Fruit fly (Drosophila melanogaster): ENCODE results near the gene CG5885.

Gene CG5885

DNA sequence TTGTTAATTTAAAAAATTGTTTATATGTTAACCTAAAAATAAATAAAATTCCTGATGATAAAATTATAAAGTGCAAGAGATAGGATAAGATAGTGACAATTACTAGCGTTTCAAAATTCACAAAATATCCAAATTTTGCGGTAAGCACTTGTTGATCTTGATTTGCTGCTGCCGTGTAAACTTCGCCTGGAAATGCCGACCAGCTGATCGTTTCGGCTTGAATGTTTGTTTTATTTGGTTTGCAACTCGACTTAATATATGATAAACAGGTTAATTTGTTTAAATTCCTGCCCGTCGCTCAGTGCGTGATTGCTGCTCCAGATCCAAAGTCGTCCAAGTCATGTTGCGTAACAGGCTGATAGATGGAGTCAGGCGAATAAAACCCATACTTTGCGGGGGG, 3.3 kb upstream of the CG5885 start, which contains the start of gene CG4592 (continued):
- peak; percentile 82 for TF ChIP-seq Sox102F (GFP tag; optimal IDR thresholded peaks at IDR 0.05)
- TF ChIP-seq CG34406 (GFP tag; optimal IDR thresholded peaks at IDR 0.05) = peak; percentile 72
- peak; percentile 84 for TF ChIP-seq CG6163 (GFP tag; IDR thresholded peaks at IDR 0.05)
- TF ChIP-seq Met (GFP tag; optimal IDR thresholded peaks at IDR 0.05) = peak; percentile 82
- TF ChIP-seq esn (GFP tag; optimal IDR thresholded peaks at IDR 0.05) = peak; percentile 86
- peak; percentile 5 for TF ChIP-seq CG8319 (GFP tag; optimal IDR thresholded peaks at IDR 0.05)
- peak; percentile 85 for TF ChIP-seq eg (GFP tag; IDR thresholded peaks at IDR 0.05)
- no peak for TF ChIP-seq ss (GFP tag; optimal IDR thresholded peaks at IDR 0.05)
- no peak for TF ChIP-seq fd85E (GFP tag; optimal IDR thresholded peaks at IDR 0.05)
- TF ChIP-seq CG6854 (GFP tag; optimal IDR thresholded peaks at IDR 0.05) = no peak
- TF ChIP-seq Eip93F (GFP tag; optimal IDR thresholded peaks at IDR 0.05) = peak; percentile 72
- TF ChIP-seq acj6 (GFP tag; optimal IDR thresholded peaks at IDR 0.05) = peak; percentile 84
- peak; percentile 28 for TF ChIP-seq Sox15 (GFP tag; optimal IDR thresholded peaks at IDR 0.05)
- TF ChIP-seq CG16779 (tag; optimal IDR thresholded peaks at IDR 0.05) = peak; percentile 40
- TF ChIP-seq CG6792 (GFP tag; optimal IDR thresholded peaks at IDR 0.05) = peak; percentile 69
- peak; percentile 65 for TF ChIP-seq CG1621 (tag; optimal IDR thresholded peaks at IDR 0.05)
- peak; percentile 53 for TF ChIP-seq CG10631 (GFP tag; optimal IDR thresholded peaks at IDR 0.05)
- peak; percentile 44 for TF ChIP-seq spab (GFP tag; optimal IDR thresholded peaks at IDR 0.05)
- TF ChIP-seq vri (GFP tag; optimal IDR thresholded peaks at IDR 0.05) = peak; percentile 82
- peak; percentile 77 for TF ChIP-seq achi (GFP tag; optimal IDR thresholded peaks at IDR 0.05)
- TF ChIP-seq Lpt (GFP tag; optimal IDR thresholded peaks at IDR 0.05) = peak; percentile 44
- peak; percentile 50 for TF ChIP-seq CG7368 (GFP tag; optimal IDR thresholded peaks at IDR 0.05)
- TF ChIP-seq lz (GFP tag; optimal IDR thresholded peaks at IDR 0.05) = peak; percentile 75
- peak; percentile 72 for TF ChIP-seq CG3032 (tag; optimal IDR thresholded peaks at IDR 0.05)
- TF ChIP-seq Sox14 (GFP tag; optimal IDR thresholded peaks at IDR 0.05) = peak; percentile 74
- TF ChIP-seq Ets96B (tag; optimal IDR thresholded peaks at IDR 0.05) = no peak
- TF ChIP-seq CG8632 (GFP tag; optimal IDR thresholded peaks at IDR 0.05) = peak; percentile 70
- TF ChIP-seq fkh (GFP tag; optimal IDR thresholded peaks at IDR 0.05) = peak; percentile 97
- peak; percentile 75 for TF ChIP-seq CG32006 (GFP tag; optimal IDR thresholded peaks at IDR 0.05)
- TF ChIP-seq CG6808 (GFP tag; optimal IDR thresholded peaks at IDR 0.05) = peak; percentile 62
- peak; percentile 29 for TF ChIP-seq CG11762 (GFP tag; optimal IDR thresholded peaks at IDR 0.05; ENCODE audit: insufficient read depth)
- no peak for TF ChIP-seq Ets21C (GFP tag; optimal IDR thresholded peaks at IDR 0.05)
- TF ChIP-seq fd59A (GFP tag; optimal IDR thresholded peaks at IDR 0.05) = peak; percentile 43
- peak; percentile 31; the same call in 1 of the 2 replicates for TF ChIP-seq Gug (GFP tag; IDR thresholded peaks at IDR 0.05)

DNA sequence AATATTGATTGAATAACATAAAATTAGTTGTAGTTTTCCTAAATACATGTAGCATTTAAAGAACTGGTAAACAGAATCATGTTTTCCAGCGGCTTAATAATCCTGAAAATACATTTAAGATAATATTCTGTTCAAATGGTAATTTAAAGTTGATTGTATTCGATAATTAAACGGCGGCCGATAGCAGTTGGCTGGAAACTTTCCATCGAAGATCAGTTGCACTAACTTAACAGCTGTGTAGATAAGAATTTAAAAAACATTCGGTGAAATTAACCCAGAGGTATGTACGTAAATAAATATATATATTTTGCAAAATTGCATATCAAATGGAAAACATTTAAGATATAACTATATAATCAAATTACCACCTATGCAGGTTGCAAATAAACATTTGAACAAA, 1.8 kb upstream of the CG5885 start, which contains the start of gene CG4594:
Gene CG4594, plus strand, starts transcription at position 212 of the 400 bp plus-strand sequence.
- TF ChIP-seq CG7368 (GFP tag; optimal IDR thresholded peaks at IDR 0.05) (no peak), Lpt (GFP tag; optimal IDR thresholded peaks at IDR 0.05) (no peak), svp (GFP tag) (peak; percentile 46)

DNA sequence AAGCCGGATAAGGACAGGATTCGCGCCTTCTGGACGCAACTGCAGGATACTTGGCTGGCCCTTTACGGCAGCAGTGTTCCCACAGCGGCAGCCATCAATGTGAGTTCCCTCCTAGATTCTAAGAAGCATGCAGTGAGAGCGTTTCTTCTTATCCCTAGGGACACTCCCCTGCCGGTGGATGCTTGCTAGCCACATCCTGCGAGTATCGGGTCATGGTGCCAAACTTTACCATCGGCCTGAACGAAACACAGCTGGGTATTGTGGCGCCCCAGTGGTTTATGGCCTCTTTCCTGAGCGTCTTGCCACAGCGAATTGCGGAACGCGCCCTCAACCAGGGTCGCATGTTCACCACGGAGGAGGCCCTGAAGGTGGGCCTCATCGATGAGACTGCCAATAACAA, 1.1 kb upstream of the CG5885 start:
- TF ChIP-seq CG10631 (GFP tag; optimal IDR thresholded peaks at IDR 0.05) = no peak
- TF ChIP-seq fkh (GFP tag; optimal IDR thresholded peaks at IDR 0.05) = no peak
- no peak for TF ChIP-seq CG8319 (GFP tag; optimal IDR thresholded peaks at IDR 0.05)
- no peak for TF ChIP-seq Lpt (GFP tag; optimal IDR thresholded peaks at IDR 0.05)
- TF ChIP-seq Hr4 (GFP tag; optimal IDR thresholded peaks at IDR 0.05) = no peak
- no peak for TF ChIP-seq cyc (GFP tag; optimal IDR thresholded peaks at IDR 0.05)
- no peak for TF ChIP-seq Blimp-1 (GFP tag; optimal IDR thresholded peaks at IDR 0.05)
- no peak for TF ChIP-seq CG6854 (GFP tag; optimal IDR thresholded peaks at IDR 0.05)
- TF ChIP-seq svp (GFP tag) = no peak
- no peak for TF ChIP-seq Sox15 (GFP tag; optimal IDR thresholded peaks at IDR 0.05)
- TF ChIP-seq pdm3 (GFP tag; optimal IDR thresholded peaks at IDR 0.05) = no peak
- TF ChIP-seq Eip75B (GFP tag; optimal IDR thresholded peaks at IDR 0.05) = no peak
- TF ChIP-seq CG3032 (tag; optimal IDR thresholded peaks at IDR 0.05) = no peak
- no peak for TF ChIP-seq net (GFP tag; optimal IDR thresholded peaks at IDR 0.05)
- TF ChIP-seq CG10669 (GFP tag; optimal IDR thresholded peaks at IDR 0.05) = no peak
- TF ChIP-seq Sox14 (GFP tag; optimal IDR thresholded peaks at IDR 0.05) = no peak
- no peak for TF ChIP-seq vri (GFP tag; optimal IDR thresholded peaks at IDR 0.05)
- no peak for TF ChIP-seq CG9139 (GFP tag; optimal IDR thresholded peaks at IDR 0.05)
- no peak for TF ChIP-seq dsx (GFP tag; optimal IDR thresholded peaks at IDR 0.05; ENCODE audit: poor library complexity, severe bottlenecking)
- TF ChIP-seq dac (GFP tag; optimal IDR thresholded peaks at IDR 0.05) = no peak

Measured in whole organism, prepupa.